Worm (Caenorhabditis elegans) whole organism, midembryonic: Measurements from ENCODE around the gene srm-3.

Experiments used
- klf-2 ChIP-seq: fragments of 200-800 bp; sonication (Bioruptor generic); conservative IDR thresholded peaks from 2 replicates; pipeline ENCODE4 v1.3.6; 2022; ENCODE audit warnings: missing genetic modification reagents, missing genetic modification characterization, missing compliant biosample characterization
- med-1 ChIP-seq: sonication (generic microtip); optimal IDR thresholded peaks from 2 replicates; lab custom pipeline; 2017; ENCODE audit warnings: missing genetic modification characterization, mild to moderate bottlenecking, missing compliant biosample characterization, antibody characterized with exemption, missing genetic modification reagents; ENCODE audit not compliant: insufficient read depth
- tab-1 ChIP-seq: fragments of 200-800 bp; sonication (Bioruptor generic); IDR thresholded peaks from 2 replicates; pipeline ENCODE4 v1.3.6; 2022; ENCODE audit warnings: missing genetic modification characterization, missing compliant biosample characterization

DNA sequence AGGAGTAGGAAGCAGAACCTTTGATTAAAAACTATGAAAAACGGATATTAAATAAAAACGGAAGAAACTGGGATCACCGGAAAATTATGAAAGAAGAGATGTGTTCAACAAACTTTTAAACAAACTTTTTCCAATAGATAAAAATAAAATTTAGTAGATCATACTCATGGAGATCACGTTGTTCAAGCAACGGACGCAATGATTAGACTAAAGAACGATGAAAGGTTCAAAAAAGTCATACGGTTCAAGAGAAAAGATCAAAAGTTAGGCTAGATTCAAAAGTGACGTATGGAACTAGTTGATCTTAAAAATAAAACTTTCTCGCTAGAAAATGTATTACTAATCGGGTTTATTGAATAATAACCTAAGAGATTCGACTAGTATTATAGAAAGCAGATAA lies 16.7 kb upstream of the srm-3 start:
- TF ChIP-seq med-1 (GFP tag; lab: Kevin White, UChicago) = no peak
- no peak for TF ChIP-seq tab-1 (GFP tag; lab: Robert Waterston, UW)
- no peak for TF ChIP-seq klf-2
